Fruit fly (Drosophila melanogaster) Kc167 (cell line): Measurements from ENCODE around the gene Trhn.

Experiments used
- Myc ChIP-seq: fragments of >200 bp; optimal IDR thresholded peaks from 2 replicates; lab custom pipeline; 2017; ENCODE audit warnings: missing external identifiers
- Sin3A ChIP-seq: fragments of >200 bp; optimal IDR thresholded peaks from 2 replicates; lab custom pipeline; 2018; ENCODE audit warnings: missing external identifiers
- h ChIP-seq: fragments of >200 bp; optimal IDR thresholded peaks from 3 replicates; lab custom pipeline; 2018; ENCODE audit warnings: missing external identifiers
- insv ChIP-seq: fragments of >200 bp; optimal IDR thresholded peaks from 3 replicates; lab custom pipeline; 2018; ENCODE audit warnings: missing external identifiers
- psq ChIP-seq: fragments of >200 bp; optimal IDR thresholded peaks from 2 replicates; lab custom pipeline; 2017; ENCODE audit warnings: missing external identifiers
- ttk ChIP-seq: sonication (Bioruptor generic); optimal IDR thresholded peaks from 2 replicates; lab custom pipeline; 2017; ENCODE audit warnings: missing external identifiers

Trhn gene

DNA sequence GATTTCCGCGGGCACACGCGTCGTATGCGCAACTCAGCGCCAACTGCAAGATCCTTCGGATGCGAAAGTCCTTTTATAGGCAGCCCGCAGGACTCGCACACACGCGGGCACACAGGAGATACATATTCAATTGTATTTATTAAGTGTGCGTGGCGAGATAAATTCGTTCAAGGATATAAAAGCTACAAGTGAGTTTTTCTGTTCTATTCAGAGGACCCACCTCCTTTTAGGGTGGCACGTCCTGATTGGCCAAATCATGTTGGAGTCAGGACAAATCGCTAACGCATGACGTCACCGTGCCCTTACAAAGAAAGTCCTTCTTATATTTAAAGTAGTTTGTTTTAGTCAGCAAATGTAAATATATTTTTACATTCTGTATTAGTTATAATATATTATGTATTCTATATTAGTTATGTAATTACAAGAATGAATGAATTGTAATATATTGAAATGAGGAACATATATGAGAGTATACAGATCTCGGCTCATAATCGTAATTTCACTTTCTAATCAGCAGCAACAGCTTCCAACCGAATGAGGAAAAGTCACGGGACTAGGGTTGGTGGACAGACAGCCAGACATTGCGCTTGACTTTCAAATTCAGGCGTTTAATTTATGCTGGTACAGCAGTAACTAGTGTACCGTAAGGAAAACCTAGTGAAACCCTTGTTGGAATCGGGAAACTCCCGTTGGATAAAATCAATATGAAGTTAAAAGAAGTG is at the start of gene Trhn:
TSS of gene Trhn (minus strand) at position 51 of the 722 bp plus-strand sequence.
- TF ChIP-seq ttk (lab: Kevin White, UChicago) (no peak), h (lab: Kevin White, UChicago) (no peak), Myc (lab: Kevin White, UChicago) (no peak), Sin3A (lab: Kevin White, UChicago) (no peak), insv (lab: Kevin White, UChicago) (no peak), psq (lab: Kevin White, UChicago) (no peak)

dm6 chr3L:1238219-1238618 is 45.2 kb upstream of the Trhn start, which contains the start of gene CG9192:
Gene CG9192 (minus strand): TSS chr3L:1238319.
- TF ChIP-seq insv (lab: Kevin White, UChicago), result no peak
- TF ChIP-seq ttk (lab: Kevin White, UChicago), result no peak
- no peak for TF ChIP-seq Sin3A (lab: Kevin White, UChicago)
- TF ChIP-seq psq (lab: Kevin White, UChicago), result no peak
- no peak for TF ChIP-seq h (lab: Kevin White, UChicago)
- no peak for TF ChIP-seq Myc (lab: Kevin White, UChicago)

dm6 chr3L:1235426-1235825 is 42.5 kb upstream of the Trhn start, which contains the start of gene galene:
Gene galene (plus strand): TSS chr3L:1235726.
- TF ChIP-seq ttk (lab: Kevin White, UChicago), result no peak
- no peak for TF ChIP-seq Sin3A (lab: Kevin White, UChicago)
- no peak for TF ChIP-seq psq (lab: Kevin White, UChicago)
- no peak for TF ChIP-seq insv (lab: Kevin White, UChicago)
- no peak for TF ChIP-seq Myc (lab: Kevin White, UChicago)
- TF ChIP-seq h (lab: Kevin White, UChicago), result no peak

DNA sequence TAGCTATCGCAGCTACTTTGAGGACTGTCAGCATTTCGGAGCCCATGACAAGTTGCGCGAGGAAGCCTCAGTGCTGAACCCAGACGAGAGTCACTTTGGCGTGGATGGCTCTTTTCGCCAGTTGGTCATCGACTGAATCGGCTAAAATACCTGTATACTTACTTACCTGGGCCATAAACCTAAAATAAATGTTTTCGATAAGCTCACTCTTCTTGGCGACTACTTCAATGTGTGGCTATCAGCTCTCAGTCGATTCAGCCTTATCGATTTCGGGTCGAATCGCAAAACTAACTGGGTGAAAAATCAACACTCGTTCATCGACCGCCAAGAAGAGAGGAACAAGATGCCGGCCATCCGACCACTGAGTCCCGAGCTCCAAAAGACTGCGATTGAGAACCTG is 40.9 kb upstream of the Trhn start, which contains the start of gene CG33966:
TSS of gene CG33966 (plus strand) at position 301 of the 400 bp plus-strand sequence.
- TF ChIP-seq ttk (lab: Kevin White, UChicago), result no peak
- no peak for TF ChIP-seq Sin3A (lab: Kevin White, UChicago)
- TF ChIP-seq psq (lab: Kevin White, UChicago), result no peak
- TF ChIP-seq Myc (lab: Kevin White, UChicago), result no peak
- TF ChIP-seq insv (lab: Kevin White, UChicago), result no peak
- TF ChIP-seq h (lab: Kevin White, UChicago), result no peak

DNA sequence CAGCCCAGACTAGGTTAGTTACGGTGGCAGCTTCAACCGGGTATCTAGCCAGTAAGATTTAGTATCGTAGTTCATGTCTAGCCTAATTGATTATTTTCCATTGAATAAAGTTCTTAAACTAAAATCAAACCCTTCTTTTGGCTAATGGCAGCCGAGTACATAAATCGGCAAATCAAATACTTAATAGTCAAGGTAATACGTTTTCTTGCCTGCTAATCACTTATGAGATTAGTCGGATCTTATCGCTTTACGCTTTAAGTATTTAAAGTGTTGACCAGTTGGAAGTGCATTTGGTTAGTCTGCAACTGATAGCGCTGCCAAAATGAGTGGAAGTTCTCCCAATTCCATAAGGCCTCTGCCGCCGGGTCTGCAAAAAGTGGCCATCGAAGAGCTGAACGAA is 39.6 kb upstream of the Trhn start, which contains the start of gene CG33965:
TSS of gene CG33965 (plus strand) at position 301 of the 400 bp plus-strand sequence.
- TF ChIP-seq Myc (lab: Kevin White, UChicago), result no peak
- TF ChIP-seq Sin3A (lab: Kevin White, UChicago), result no peak
- no peak for TF ChIP-seq ttk (lab: Kevin White, UChicago)
- no peak for TF ChIP-seq h (lab: Kevin White, UChicago)
- TF ChIP-seq psq (lab: Kevin White, UChicago), result no peak
- TF ChIP-seq insv (lab: Kevin White, UChicago), result no peak

DNA sequence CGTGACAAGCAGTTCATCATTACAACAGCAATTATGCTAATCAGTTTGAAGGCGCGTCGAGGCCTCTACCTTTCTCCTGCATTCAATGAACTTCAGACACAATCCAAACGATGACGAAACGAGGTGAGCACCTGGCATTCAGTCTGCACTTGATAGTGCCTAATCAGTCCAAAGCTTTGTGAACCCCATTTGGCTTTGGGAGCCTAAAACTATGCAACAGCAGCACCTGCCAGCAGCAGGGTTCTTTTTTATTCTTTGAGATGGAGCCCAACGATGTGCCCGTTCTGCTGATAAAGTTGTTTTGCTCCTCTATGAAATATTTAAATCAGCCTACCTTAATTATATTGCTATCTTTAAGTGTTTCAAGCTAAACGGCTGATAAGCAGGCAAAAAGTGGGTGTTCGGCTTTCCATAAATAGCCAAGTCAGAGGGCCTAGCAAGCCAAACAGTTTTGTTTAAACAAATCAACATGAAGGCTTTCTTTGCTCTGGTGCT is 34.4 kb upstream of the Trhn start, which contains the start of gene LysS:
TSS of gene LysS (plus strand) at position 445 of the 495 bp plus-strand sequence.
- TF ChIP-seq Myc (lab: Kevin White, UChicago) (no peak), Sin3A (lab: Kevin White, UChicago) (no peak), insv (lab: Kevin White, UChicago) (no peak), h (lab: Kevin White, UChicago) (no peak), ttk (lab: Kevin White, UChicago) (no peak), psq (lab: Kevin White, UChicago) (no peak)

DNA sequence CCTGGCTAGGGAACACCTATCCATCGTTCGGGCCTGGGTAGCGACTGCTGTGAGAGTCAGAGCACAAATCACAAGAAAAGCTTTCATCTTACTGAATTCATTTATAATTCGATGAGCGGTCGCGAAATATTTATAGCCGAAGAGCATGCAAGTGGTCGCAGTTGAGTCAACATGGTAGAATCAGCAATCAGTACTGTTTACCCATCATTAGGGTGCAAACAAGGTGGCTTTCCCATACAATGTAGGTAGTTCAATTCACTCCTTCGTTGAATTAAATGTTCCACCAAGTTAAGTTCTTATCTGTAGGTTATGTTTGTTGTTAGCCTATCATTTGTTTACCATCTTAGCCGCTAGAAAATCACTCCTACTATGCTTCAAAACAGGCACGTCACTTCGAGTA is 25.6 kb upstream of the Trhn start, which contains the start of gene LysP:
TSS of gene LysP (minus strand) at position 101 of the 400 bp plus-strand sequence.
- no peak for TF ChIP-seq h (lab: Kevin White, UChicago)
- no peak for TF ChIP-seq Sin3A (lab: Kevin White, UChicago)
- TF ChIP-seq insv (lab: Kevin White, UChicago), result no peak

DNA sequence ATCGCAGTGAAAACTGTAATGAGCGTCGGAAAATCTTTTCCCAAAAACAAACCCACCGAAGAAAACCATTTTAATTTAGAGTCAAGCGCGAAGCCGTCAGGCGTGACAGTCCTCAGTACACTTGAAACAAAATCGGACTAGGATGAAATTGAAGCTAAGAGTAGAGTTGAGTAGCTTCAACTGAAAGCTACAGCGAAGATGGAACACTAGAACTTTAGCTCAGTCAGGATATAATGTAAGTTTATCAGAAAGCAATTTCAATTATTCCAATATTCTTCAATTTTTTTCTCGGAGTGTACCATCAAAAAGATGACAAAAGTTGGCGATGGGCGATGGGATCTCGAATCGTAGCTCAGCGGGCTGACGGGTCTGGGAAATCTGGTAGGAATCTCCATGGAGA is 23.5 kb upstream of the Trhn start:
- TF ChIP-seq psq (lab: Kevin White, UChicago), result no peak
- TF ChIP-seq h (lab: Kevin White, UChicago), result no peak
- TF ChIP-seq Myc (lab: Kevin White, UChicago), result no peak

dm6 chr3L:1212571-1212970 is 19.6 kb upstream of the Trhn start, which contains the start of gene LysE:
Gene LysE (plus strand): TSS chr3L:1212827.
- TF ChIP-seq Myc (lab: Kevin White, UChicago), result no peak
- TF ChIP-seq ttk (lab: Kevin White, UChicago), result no peak
- no peak for TF ChIP-seq psq (lab: Kevin White, UChicago)
- TF ChIP-seq h (lab: Kevin White, UChicago), result no peak
- no peak for TF ChIP-seq Sin3A (lab: Kevin White, UChicago)
- no peak for TF ChIP-seq insv (lab: Kevin White, UChicago)

dm6 chr3L:1212113-1212512 is 19.1 kb upstream of the Trhn start:
- TF ChIP-seq psq (lab: Kevin White, UChicago) (no peak), Myc (lab: Kevin White, UChicago) (no peak), insv (lab: Kevin White, UChicago) (no peak), ttk (lab: Kevin White, UChicago) (no peak), Sin3A (lab: Kevin White, UChicago) (no peak), h (lab: Kevin White, UChicago) (no peak)

- TF ChIP-seq ttk (lab: Kevin White, UChicago) (no peak), insv (lab: Kevin White, UChicago) (no peak), psq (lab: Kevin White, UChicago) (no peak)
These were observed 18.1 kb upstream of the Trhn start, which contains the start of gene LysD for dm6 chr3L:1211096-1211495. Gene LysD (minus strand): TSS chr3L:1211196.
